Worm (Caenorhabditis elegans) whole organism, early embryonic: ENCODE measurements around the gene str-116.

Experiments used
- F13C5.2 ChIP-seq: sonication (generic microtip); optimal IDR thresholded peaks from 2 replicates; lab custom pipeline; 2017; ENCODE audit warnings: mild to moderate bottlenecking, missing genetic modification characterization, inconsistent platforms, missing compliant biosample characterization
- aly-1 ChIP-seq: sonication (generic microtip); optimal IDR thresholded peaks from 2 replicates; lab custom pipeline; 2016; ENCODE audit warnings: missing genetic modification characterization, missing compliant biosample characterization
- ama-1 ChIP-seq: fragments of 150-350 bp; optimal IDR thresholded peaks from 2 replicates; lab custom pipeline; 2014
- ceh-13 ChIP-seq: fragments of 200-800 bp; sonication (Bioruptor generic); optimal IDR thresholded peaks from 2 replicates; lab custom pipeline; 2018; ENCODE audit warnings: mild to moderate bottlenecking, missing genetic modification characterization, missing compliant biosample characterization
- ceh-36 ChIP-seq: sonication (generic microtip); optimal IDR thresholded peaks from 2 replicates; lab custom pipeline; 2016; ENCODE audit warnings: missing genetic modification characterization, inconsistent platforms, missing compliant biosample characterization
- ets-7 ChIP-seq: sonication (generic microtip); optimal IDR thresholded peaks from 2 replicates; lab custom pipeline; 2016; ENCODE audit warnings: missing genotype, missing genetic modification characterization, missing compliant biosample characterization
- flt-1 ChIP-seq: fragments of 200-800 bp; sonication (Bioruptor generic); IDR thresholded peaks from 2 replicates; pipeline ENCODE4 v1.3.6; 2022; ENCODE audit warnings: missing genetic modification characterization, missing compliant biosample characterization
- hmbx-1 ChIP-seq: sonication (generic microtip); optimal IDR thresholded peaks from 2 replicates; lab custom pipeline; 2016; ENCODE audit warnings: mild to moderate bottlenecking, missing genetic modification characterization, missing compliant biosample characterization
- hmg-4 ChIP-seq: fragments of 200-800 bp; sonication (Bioruptor generic); optimal IDR thresholded peaks from 2 replicates; lab custom pipeline; 2018; ENCODE audit warnings: mild to moderate bottlenecking, missing genetic modification characterization, missing compliant biosample characterization
- pes-1 ChIP-seq: fragments of 200-800 bp; sonication (Bioruptor generic); IDR thresholded peaks from 2 replicates; pipeline ENCODE4 v1.3.6; 2022; ENCODE audit warnings: missing genetic modification reagents, missing genetic modification characterization, missing compliant biosample characterization
- scrt-1 ChIP-seq: fragments of 200-800 bp; sonication (Bioruptor generic); IDR thresholded peaks from 2 replicates; pipeline ENCODE4 v1.3.6; 2022; ENCODE audit warnings: missing genetic modification characterization, missing compliant biosample characterization
- sea-1 ChIP-seq: fragments of 200-800 bp; sonication (Bioruptor generic); conservative IDR thresholded peaks from 2 replicates; pipeline ENCODE4 v1.3.6; 2022; ENCODE audit warnings: missing genetic modification characterization, missing compliant biosample characterization
- tbx-37 ChIP-seq: fragments of 200-800 bp; sonication (Bioruptor generic); conservative IDR thresholded peaks from 2 replicates; pipeline ENCODE4 v1.3.6; 2022; ENCODE audit warnings: missing genetic modification reagents, missing genetic modification characterization, missing compliant biosample characterization
- tra-4 ChIP-seq: sonication (generic microtip); optimal IDR thresholded peaks from 2 replicates; lab custom pipeline; 2017; ENCODE audit warnings: missing genetic modification characterization, missing compliant biosample characterization

DNA sequence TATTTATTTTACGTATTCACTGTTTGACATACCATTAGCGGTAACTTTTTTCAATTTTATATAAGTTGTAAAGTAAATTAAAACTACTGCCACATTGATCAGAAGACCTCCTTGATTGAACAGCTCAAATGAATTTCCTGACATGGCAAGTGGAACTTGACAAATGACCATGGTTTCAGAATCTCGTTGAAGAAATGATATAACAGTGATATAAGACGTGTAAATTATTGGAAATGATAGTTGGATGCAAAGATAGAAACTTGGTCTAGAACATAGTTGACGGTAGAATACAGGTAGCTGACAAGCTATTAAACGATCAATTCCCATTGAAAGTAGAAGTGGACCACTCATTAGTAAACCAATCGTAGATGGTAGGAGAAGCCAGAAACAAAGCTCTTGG lies 15.0 kb upstream of the str-116 start:
- TF ChIP-seq ets-7 (tag; lab: Kevin White, UChicago) (no peak), flt-1 (GFP tag; lab: Robert Waterston, UW) (no peak), sea-1 (no peak), ama-1 (lab: Kevin White, UChicago) (no peak), tra-4 (tag; lab: Kevin White, UChicago) (no peak), scrt-1 (GFP tag; lab: Robert Waterston, UW) (no peak), ceh-36 (tag; lab: Kevin White, UChicago) (no peak), pes-1 (no peak), F13C5.2 (tag; lab: Kevin White, UChicago) (no peak), ceh-13 (GFP tag; lab: Kevin White, UChicago) (no peak), hmbx-1 (tag; lab: Kevin White, UChicago) (no peak), aly-1 (tag; lab: Kevin White, UChicago) (no peak), tbx-37 (GFP tag; lab: Robert Waterston, UW) (no peak), hmg-4 (GFP tag; lab: Kevin White, UChicago) (no peak)
